Worm (Caenorhabditis elegans) whole organism, L1 larva: Measurements from ENCODE around the gene srh-301.

Experiments used
- dpl-1 ChIP-seq, 3 experiments: fragments of 150-350 bp in 2 of 3; sonication (generic microtip) in 1 of 3; optimal IDR thresholded peaks; 2 replicates each; lab custom pipeline; 2014 to 2017; ENCODE audit warnings: missing biosample characterization in 3 of 3, missing genetic modification characterization in 3 of 3, missing genetic modification reagents in 3 of 3
- lin-13 ChIP-seq: fragments of 150-350 bp; optimal IDR thresholded peaks from 2 replicates; lab custom pipeline; 2014; ENCODE audit warnings: missing biosample characterization, missing genetic modification reagents, missing genetic modification characterization
- pqm-1 ChIP-seq: sonication (generic microtip); optimal IDR thresholded peaks from 3 replicates; lab custom pipeline; 2017; ENCODE audit warnings: missing biosample characterization, missing genetic modification characterization
- rnt-1 ChIP-seq: sonication (generic microtip); optimal IDR thresholded peaks from 2 replicates; lab custom pipeline; 2016; ENCODE audit warnings: mild to moderate bottlenecking, missing genetic modification characterization, moderate library complexity, missing compliant biosample characterization

ce11 chrV:17819704-17820103 is 5.0 kb upstream of the srh-301 start:
- TF ChIP-seq dpl-1 (GFP tag; optimal IDR thresholded peaks at IDR 0.05; lab: Kevin White, UChicago) (no peak), rnt-1 (no peak), lin-13 (GFP tag; lab: Kevin White, UChicago) (no peak), pqm-1 (tag; lab: Kevin White, UChicago) (no peak)
